Worm (Caenorhabditis elegans) whole organism, L4 larva: Measurements from ENCODE around the gene lin-42.

Source experiments
- Y5F2A.4 ChIP-seq: fragments of 200-800 bp; sonication (Bioruptor generic); optimal IDR thresholded peaks from 2 replicates; lab custom pipeline; 2018; ENCODE audit warnings: mild to moderate bottlenecking, missing genetic modification characterization, missing compliant biosample characterization
- dpl-1 ChIP-seq: fragments of 150-350 bp; optimal IDR thresholded peaks from 2 replicates; lab custom pipeline; 2014; ENCODE audit warnings: missing biosample characterization, missing genetic modification reagents, missing genetic modification characterization
- fkh-10 ChIP-seq: fragments of 150-350 bp; optimal IDR thresholded peaks from 2 replicates; lab custom pipeline; 2014; ENCODE audit warnings: missing biosample characterization, missing genetic modification reagents, missing genetic modification characterization
- fos-1 ChIP-seq: fragments of 150-350 bp; optimal IDR thresholded peaks from 2 replicates; lab custom pipeline; 2014; ENCODE audit warnings: missing biosample characterization, missing genetic modification characterization
- lin-15B ChIP-seq: fragments of 150-350 bp; sonication (generic microtip); optimal IDR thresholded peaks from 3 replicates; lab custom pipeline; 2014; ENCODE audit warnings: missing biosample characterization, missing genetic modification characterization
- madf-9 ChIP-seq: fragments of 200-800 bp; sonication (Bioruptor generic); conservative IDR thresholded peaks from 2 replicates; pipeline ENCODE4 v1.3.6; 2022; ENCODE audit warnings: missing genetic modification reagents, missing genetic modification characterization, missing compliant biosample characterization
- nhr-11 ChIP-seq: fragments of 150-350 bp; optimal IDR thresholded peaks from 2 replicates; lab custom pipeline; 2014; ENCODE audit warnings: missing biosample characterization, missing genetic modification characterization
- nhr-28 ChIP-seq: fragments of 150-350 bp; optimal IDR thresholded peaks from 2 replicates; lab custom pipeline; 2014; ENCODE audit warnings: missing biosample characterization, missing genetic modification characterization
- skn-1 ChIP-seq: fragments of 150-350 bp; optimal IDR thresholded peaks from 2 replicates; lab custom pipeline; 2014; ENCODE audit warnings: missing biosample characterization, missing genetic modification characterization

- TF ChIP-seq nhr-11 (tag; lab: Kevin White, UChicago) = no peak
- no peak for TF ChIP-seq fos-1 (tag; lab: Kevin White, UChicago)
- TF ChIP-seq nhr-28 (tag; lab: Kevin White, UChicago) = no peak
- TF ChIP-seq dpl-1 = no peak
- no peak for TF ChIP-seq fkh-10 (GFP tag; lab: Kevin White, UChicago)
- no peak for TF ChIP-seq Y5F2A.4
- no peak for TF ChIP-seq skn-1 (tag; lab: Kevin White, UChicago)
- TF ChIP-seq lin-15B (tag; lab: Kevin White, UChicago) = no peak
- TF ChIP-seq madf-9 = no peak
These were observed 49.4 kb upstream of the lin-42 start, which contains the start of gene glb-31 for ce11 chrII:1301554-1301953.
